Worm (Caenorhabditis elegans) whole organism, L2 larva: Measurements from ENCODE around the gene C25H3.3.

Experiments used
- ZK546.5 ChIP-seq: sonication (generic microtip); optimal IDR thresholded peaks from 2 replicates; lab custom pipeline; 2017; ENCODE audit warnings: missing biosample characterization, missing genetic modification characterization
- dmd-4 ChIP-seq: sonication (generic microtip); optimal IDR thresholded peaks from 2 replicates; lab custom pipeline; 2017; ENCODE audit warnings: missing biosample characterization, missing genetic modification characterization
- egl-27 ChIP-seq: sonication (generic microtip); optimal IDR thresholded peaks from 3 replicates; lab custom pipeline; 2017; ENCODE audit warnings: missing biosample characterization, missing genetic modification reagents, missing genetic modification characterization
- fos-1 ChIP-seq: fragments of 150-350 bp; optimal IDR thresholded peaks from 2 replicates; lab custom pipeline; 2014; ENCODE audit warnings: missing biosample characterization, missing genetic modification characterization
- mdl-1 ChIP-seq, 2 experiments: fragments of 150-350 bp in 1 of 2; sonication (generic microtip) in 1 of 2; optimal IDR thresholded peaks; 2 replicates each; lab custom pipeline; 2017; ENCODE audit warnings: missing biosample characterization in 2 of 2, missing genetic modification characterization in 2 of 2
- nhr-25 ChIP-seq: fragments of 150-350 bp; sonication (generic microtip); optimal IDR thresholded peaks from 3 replicates; lab custom pipeline; 2014; ENCODE audit warnings: missing biosample characterization, missing genetic modification characterization
- sem-4 ChIP-seq: fragments of 150-350 bp; optimal IDR thresholded peaks from 2 replicates; lab custom pipeline; 2014; ENCODE audit warnings: missing biosample characterization, missing genetic modification reagents, missing genetic modification characterization
- sma-9 ChIP-seq, 2 experiments: fragments of 150-350 bp in 1 of 2; sonication (generic microtip) in 1 of 2; optimal IDR thresholded peaks; 2 replicates each; lab custom pipeline; 2014 to 2016; ENCODE audit warnings: missing genetic modification characterization in 2 of 2, mild to moderate bottlenecking in 1 of 2, missing biosample characterization in 1 of 2, missing compliant biosample characterization in 1 of 2, missing genetic modification reagents in 1 of 2, moderate library complexity in 1 of 2
- unc-62 ChIP-seq: fragments of 150-350 bp; optimal IDR thresholded peaks from 2 replicates; lab custom pipeline; 2014; ENCODE audit warnings: missing biosample characterization, missing genetic modification reagents, missing genetic modification characterization

Gene C25H3.3

ce11 chrII:5738795-5739194, 44.8 kb downstream of the C25H3.3 start, which contains the start of gene hlh-14:
Gene hlh-14, minus strand, starts transcription at chrII:5738895.
- TF ChIP-seq unc-62 (GFP tag; lab: Kevin White, UChicago): no peak
- no peak for TF ChIP-seq sem-4 (tag; lab: Kevin White, UChicago)

DNA sequence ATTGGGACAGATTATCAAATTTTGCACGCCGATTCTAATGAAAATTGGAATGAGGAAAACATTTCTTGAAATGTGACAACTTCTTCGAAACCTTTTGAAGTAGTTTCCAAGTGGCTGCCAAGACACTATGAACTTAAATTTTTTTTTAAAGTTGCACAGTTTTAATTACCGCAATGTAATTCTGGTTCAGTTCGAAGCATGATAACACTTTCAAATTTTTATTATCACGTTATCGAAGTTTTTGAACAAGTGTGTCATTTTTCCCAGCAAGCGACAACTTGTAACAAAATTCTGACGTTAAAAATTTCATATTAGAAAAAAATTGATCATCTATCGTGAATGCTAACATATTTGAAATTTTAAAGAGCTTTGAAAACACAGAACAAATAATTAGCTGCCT, 48.8 kb downstream of the C25H3.3 start:
- TF ChIP-seq dmd-4 (no peak), ZK546.5 (tag; lab: Kevin White, UChicago) (no peak), mdl-1 (tag; optimal IDR thresholded peaks at IDR 0.05; lab: Kevin White, UChicago) (no peak), egl-27 (no peak), nhr-25 (tag; lab: Kevin White, UChicago) (no peak), fos-1 (peak; percentile 46)

ce11 chrII:5744342-5744741, 50.3 kb downstream of the C25H3.3 start:
- TF ChIP-seq fos-1 (peak; percentile 48), sma-9 (GFP tag; optimal IDR thresholded peaks at IDR 0.05; lab: Kevin White, UChicago) (no peak), sma-9 (tag; optimal IDR thresholded peaks at IDR 0.05; lab: Kevin White, UChicago) (no peak)
